Worm (Caenorhabditis elegans) whole organism, L4 larva: ENCODE results near the gene zip-10.

Experiments used
- F49E8.2 ChIP-seq: sonication (generic microtip); optimal IDR thresholded peaks from 2 replicates; lab custom pipeline; 2016; ENCODE audit warnings: missing compliant biosample characterization, mild to moderate bottlenecking, missing genetic modification characterization, borderline replicate concordance
- aly-2 ChIP-seq: sonication (generic microtip); optimal IDR thresholded peaks from 2 replicates; lab custom pipeline; 2018; ENCODE audit warnings: missing biosample characterization, missing genetic modification characterization
- ceh-82 ChIP-seq: sonication (generic microtip); optimal IDR thresholded peaks from 2 replicates; lab custom pipeline; 2017; ENCODE audit warnings: missing biosample characterization, missing genetic modification characterization
- hmg-1.1 ChIP-seq: fragments of 200-800 bp; sonication (Bioruptor generic); IDR thresholded peaks from 2 replicates; pipeline ENCODE4 v1.3.6; 2022; ENCODE audit warnings: missing genetic modification reagents, missing genetic modification characterization, missing compliant biosample characterization
- lin-13 ChIP-seq: fragments of 150-350 bp; optimal IDR thresholded peaks from 2 replicates; lab custom pipeline; 2014; ENCODE audit warnings: missing biosample characterization, missing genetic modification reagents, missing genetic modification characterization
- mes-2 ChIP-seq: sonication (generic microtip); optimal IDR thresholded peaks from 2 replicates; lab custom pipeline; 2016; ENCODE audit warnings: missing genotype, mild to moderate bottlenecking, missing genetic modification characterization, missing compliant biosample characterization; ENCODE audit not compliant: poor library complexity, severe bottlenecking
- pqm-1 ChIP-seq: sonication (generic microtip); optimal IDR thresholded peaks from 2 replicates; lab custom pipeline; 2017; ENCODE audit warnings: missing biosample characterization, missing genetic modification characterization
- saeg-2 ChIP-seq: fragments of 200-800 bp; sonication (Bioruptor generic); IDR thresholded peaks from 2 replicates; pipeline ENCODE4 v1.3.6; 2022; ENCODE audit warnings: missing genetic modification reagents, missing genetic modification characterization, missing compliant biosample characterization
- unc-39 ChIP-seq: sonication (generic microtip); optimal IDR thresholded peaks from 2 replicates; lab custom pipeline; 2017; ENCODE audit warnings: missing biosample characterization, missing genetic modification characterization
- zfp-2 ChIP-seq: sonication (generic microtip); optimal IDR thresholded peaks from 2 replicates; lab custom pipeline; 2016; ENCODE audit warnings: mild to moderate bottlenecking, missing genetic modification characterization, missing compliant biosample characterization

DNA sequence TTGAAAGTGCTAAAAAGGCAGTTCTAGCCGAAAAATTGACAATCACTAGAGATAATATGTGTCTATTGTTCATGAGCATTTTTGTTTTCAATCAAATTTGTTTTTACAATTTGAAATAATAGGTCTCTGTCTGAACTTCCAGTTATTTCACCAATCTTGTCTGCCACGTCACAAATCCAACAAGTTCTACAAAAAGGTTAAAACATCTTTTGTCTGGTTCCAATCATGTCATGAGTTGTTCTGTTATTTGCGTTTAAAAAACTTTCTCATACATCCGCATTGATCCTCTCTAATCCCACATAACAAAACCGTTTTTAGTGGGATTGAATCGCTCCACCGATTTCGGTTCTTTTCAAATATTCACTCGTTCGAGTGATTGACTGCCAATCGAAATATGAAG, 49.8 kb downstream of the zip-10 start, which contains the start of gene F35B12.9:
- no peak for TF ChIP-seq lin-13 (GFP tag; lab: Kevin White, UChicago)
- TF ChIP-seq zfp-2 = no peak
- no peak for TF ChIP-seq mes-2 (tag; lab: Kevin White, UChicago)
- no peak for TF ChIP-seq unc-39 (tag; lab: Kevin White, UChicago)
- no peak for TF ChIP-seq F49E8.2 (tag; lab: Kevin White, UChicago)
- no peak for TF ChIP-seq ceh-82 (tag; lab: Kevin White, UChicago)
- TF ChIP-seq saeg-2 (GFP tag; lab: Robert Waterston, UW) = no peak
- TF ChIP-seq pqm-1 = no peak
- TF ChIP-seq aly-2 (tag; lab: Kevin White, UChicago) = no peak
- TF ChIP-seq hmg-1.1 (GFP tag; lab: Robert Waterston, UW) = no peak
